Fruit fly (Drosophila melanogaster) whole organism, embryonic: ENCODE results near the gene CG13049.

Experiments
- Abd-B ChIP-seq: fragments of 200-800 bp; sonication (Bioruptor generic); optimal IDR thresholded peaks from 2 replicates; lab custom pipeline; 2018; ENCODE audit warnings: missing biosample characterization, mild to moderate bottlenecking, missing genetic modification characterization, moderate library complexity
- Awh ChIP-seq: fragments of 200-800 bp; sonication (Bioruptor generic); IDR thresholded peaks from 2 replicates; pipeline ENCODE4, ENCODE4 v1.3.6; 2022; ENCODE audit warnings: missing biosample characterization, missing genetic modification characterization
- Blimp-1 ChIP-seq: fragments of 200-800 bp; sonication (Bioruptor generic); optimal IDR thresholded peaks from 3 replicates; lab custom pipeline; 2018; ENCODE audit warnings: missing biosample characterization, missing genetic modification characterization, mild to moderate bottlenecking, moderate library complexity, missing genetic modification reagents
- CG10979 ChIP-seq: fragments of 200-800 bp; sonication (Bioruptor generic); optimal IDR thresholded peaks from 2 replicates; lab custom pipeline; 2018; ENCODE audit warnings: missing biosample characterization, mild to moderate bottlenecking, missing genetic modification characterization, moderate library complexity
- CG12299 ChIP-seq: fragments of 200-800 bp; sonication (Bioruptor generic); optimal IDR thresholded peaks from 2 replicates; lab custom pipeline; 2018; ENCODE audit warnings: missing biosample characterization, mild to moderate bottlenecking, missing genetic modification characterization
- CG13424 ChIP-seq: fragments of 200-800 bp; sonication (Bioruptor generic); optimal IDR thresholded peaks from 2 replicates; lab custom pipeline; 2019; ENCODE audit warnings: missing biosample characterization, mild to moderate bottlenecking, missing genetic modification characterization, moderate library complexity
- CG13624 ChIP-seq: fragments of 200-800 bp; sonication (Bioruptor generic); optimal IDR thresholded peaks from 2 replicates; lab custom pipeline; 2016; ENCODE audit warnings: missing biosample characterization, missing genetic modification characterization
- CG14710 ChIP-seq: fragments of 200-800 bp; sonication (Bioruptor generic); optimal IDR thresholded peaks from 3 replicates; lab custom pipeline; 2019; ENCODE audit warnings: missing biosample characterization, mild to moderate bottlenecking, missing genetic modification characterization, moderate library complexity
- CG15514 ChIP-seq: fragments of 200-800 bp; sonication (Bioruptor generic); optimal IDR thresholded peaks from 3 replicates; lab custom pipeline; 2017; ENCODE audit warnings: missing biosample characterization, missing genetic modification characterization, mild to moderate bottlenecking, moderate library complexity, missing genetic modification reagents
- CG16815 ChIP-seq: fragments of 200-800 bp; sonication (Bioruptor generic); optimal IDR thresholded peaks from 3 replicates; lab custom pipeline; 2017; ENCODE audit warnings: missing biosample characterization, mild to moderate bottlenecking, missing genetic modification characterization
- CG17359 ChIP-seq: fragments of 200-800 bp; sonication (Bioruptor generic); optimal IDR thresholded peaks from 3 replicates; lab custom pipeline; 2018; ENCODE audit warnings: missing biosample characterization, mild to moderate bottlenecking, missing genetic modification characterization, moderate library complexity
- CG3281 ChIP-seq: fragments of 200-800 bp; sonication (Bioruptor generic); optimal IDR thresholded peaks from 3 replicates; lab custom pipeline; 2017; ENCODE audit warnings: missing biosample characterization, mild to moderate bottlenecking, missing genetic modification characterization
- CG42726 ChIP-seq: fragments of 200-800 bp; sonication (Bioruptor generic); IDR thresholded peaks from 2 replicates; pipeline ENCODE4 v1.3.6; 2022; ENCODE audit warnings: missing biosample characterization, missing genetic modification characterization; ENCODE audit not compliant: partially characterized antibody
- CG7786 ChIP-seq: fragments of 200-800 bp; sonication (Bioruptor generic); optimal IDR thresholded peaks from 2 replicates; lab custom pipeline; 2016; ENCODE audit warnings: missing biosample characterization, missing genetic modification characterization
- Deaf1 ChIP-seq: fragments of 200-800 bp; optimal IDR thresholded peaks from 3 replicates; lab custom pipeline; 2019; ENCODE audit warnings: missing biosample characterization, mild to moderate bottlenecking, missing genetic modification characterization, moderate library complexity
- Dek ChIP-seq: fragments of 200-800 bp; sonication (Bioruptor generic); optimal IDR thresholded peaks from 3 replicates; lab custom pipeline; 2019; ENCODE audit warnings: missing biosample characterization, mild to moderate bottlenecking, missing genetic modification characterization, moderate library complexity
- Dp ChIP-seq: fragments of 200-800 bp; sonication (Bioruptor generic); optimal IDR thresholded peaks from 2 replicates; lab custom pipeline; 2018; ENCODE audit warnings: missing biosample characterization, mild to moderate bottlenecking, missing genetic modification characterization, moderate library complexity
- Fer2 ChIP-seq: fragments of 200-800 bp; sonication (Bioruptor generic); optimal IDR thresholded peaks from 2 replicates; lab custom pipeline; 2018; ENCODE audit warnings: missing biosample characterization, mild to moderate bottlenecking, missing genetic modification characterization, moderate library complexity
- HmgZ ChIP-seq: fragments of 200-800 bp; sonication (Bioruptor generic); optimal IDR thresholded peaks from 2 replicates; lab custom pipeline; 2018; ENCODE audit warnings: missing biosample characterization, mild to moderate bottlenecking, missing genetic modification characterization
- Hsf ChIP-seq: fragments of 200-800 bp; sonication (Bioruptor generic); optimal IDR thresholded peaks from 3 replicates; lab custom pipeline; 2016; ENCODE audit warnings: missing biosample characterization, missing genetic modification characterization
- Lhr ChIP-seq: fragments of 200-800 bp; sonication (Bioruptor generic); optimal IDR thresholded peaks from 3 replicates; lab custom pipeline; 2017; ENCODE audit warnings: mild to moderate bottlenecking, missing biosample characterization, missing genetic modification reagents, missing genetic modification characterization
- MESR4 ChIP-seq: fragments of 200-800 bp; sonication (Bioruptor generic); optimal IDR thresholded peaks from 2 replicates; lab custom pipeline; 2018; ENCODE audit warnings: missing biosample characterization, mild to moderate bottlenecking, missing genetic modification characterization, moderate library complexity
- Med ChIP-seq: fragments of 200-800 bp; sonication (Bioruptor generic); peaks from one replicate; lab custom pipeline; 2016; ENCODE audit warnings: missing biosample characterization, missing genetic modification characterization, mild to moderate bottlenecking, inconsistent platforms, moderate library complexity
- Myb ChIP-seq: fragments of 200-800 bp; sonication (Bioruptor generic); optimal IDR thresholded peaks from 2 replicates; lab custom pipeline; 2016; ENCODE audit warnings: missing biosample characterization, missing genetic modification characterization
- NfI ChIP-seq: fragments of 200-800 bp; sonication (Bioruptor generic); optimal IDR thresholded peaks from 3 replicates; lab custom pipeline; 2018; ENCODE audit warnings: missing biosample characterization, mild to moderate bottlenecking, missing genetic modification characterization, moderate library complexity
- Opbp ChIP-seq: fragments of 200-800 bp; sonication (Bioruptor generic); IDR thresholded peaks from 3 replicates; pipeline ENCODE4 v1.3.6; 2022; ENCODE audit warnings: missing biosample characterization, missing genetic modification characterization; ENCODE audit not compliant: partially characterized antibody
- Pdp1 ChIP-seq, 2 experiments: fragments of 200-800 bp; sonication (Bioruptor generic); optimal IDR thresholded peaks; 3 replicates each; lab custom pipeline; 2016; ENCODE audit warnings: missing biosample characterization in 2 of 2, missing genetic modification characterization in 2 of 2, mild to moderate bottlenecking in 1 of 2, moderate library complexity in 1 of 2
- Scr ChIP-seq: fragments of 200-800 bp; sonication (Bioruptor generic); IDR thresholded peaks from 2 replicates; pipeline ENCODE4 v1.3.6; 2022; ENCODE audit warnings: missing biosample characterization, missing genetic modification characterization; ENCODE audit not compliant: partially characterized antibody
- Ssrp ChIP-seq: fragments of 200-800 bp; sonication (Bioruptor generic); optimal IDR thresholded peaks from 2 replicates; lab custom pipeline; 2018; ENCODE audit warnings: missing biosample characterization, mild to moderate bottlenecking, missing genetic modification characterization, moderate library complexity
- TFAM ChIP-seq: fragments of 200-800 bp; sonication (Bioruptor generic); optimal IDR thresholded peaks from 2 replicates; lab custom pipeline; 2017; ENCODE audit warnings: missing biosample characterization, missing genetic modification characterization, inconsistent platforms
- bbx ChIP-seq: fragments of 200-800 bp; sonication (Bioruptor generic); IDR thresholded peaks from 2 replicates; pipeline ENCODE4 v1.3.6; 2022; ENCODE audit warnings: missing biosample characterization, missing genetic modification characterization; ENCODE audit not compliant: partially characterized antibody
- bcd ChIP-seq: fragments of 200-800 bp; sonication (Bioruptor generic); optimal IDR thresholded peaks from 2 replicates; lab custom pipeline; 2017; ENCODE audit warnings: missing biosample characterization, mild to moderate bottlenecking, missing genetic modification characterization
- chif ChIP-seq, 2 experiments: fragments of 200-800 bp; sonication (Bioruptor generic); optimal IDR thresholded peaks; 3 replicates each; lab custom pipeline; 2016; ENCODE audit warnings: missing biosample characterization in 2 of 2, missing genetic modification characterization in 2 of 2
- fd96Cb ChIP-seq: fragments of 200-800 bp; sonication (Bioruptor generic); optimal IDR thresholded peaks from 2 replicates; lab custom pipeline; 2018; ENCODE audit warnings: missing biosample characterization, mild to moderate bottlenecking, missing genetic modification characterization, moderate library complexity
- gro ChIP-seq: fragments of 200-800 bp; sonication (Bioruptor generic); optimal IDR thresholded peaks from 2 replicates; lab custom pipeline; 2016; ENCODE audit warnings: missing biosample characterization, missing genetic modification characterization
- ken ChIP-seq: fragments of 200-800 bp; sonication (Bioruptor generic); IDR thresholded peaks from 3 replicates; pipeline ENCODE4 v1.3.6; 2022; ENCODE audit warnings: missing biosample characterization, missing genetic modification characterization
- lov ChIP-seq, 2 experiments: fragments of 200-800 bp in 1 of 2; fragments of >200 bp in 1 of 2; sonication (Bioruptor generic) in 1 of 2; IDR thresholded peaks in 1 of 2; optimal IDR thresholded peaks in 1 of 2; 2 replicates in 1 of 2; 3 replicates in 1 of 2; pipeline versions ENCODE4 v1.3.6 to Lab custom; 2017 to 2022; ENCODE audit warnings: missing biosample characterization in 1 of 2, missing genetic modification characterization in 1 of 2
- nerfin-2 ChIP-seq: fragments of 200-800 bp; sonication (Bioruptor generic); IDR thresholded peaks from 2 replicates; pipeline ENCODE4 v1.3.6; 2022; ENCODE audit warnings: missing biosample characterization, missing genetic modification characterization; ENCODE audit not compliant: partially characterized antibody
- odd ChIP-seq: fragments of 200-800 bp; sonication (Bioruptor generic); optimal IDR thresholded peaks from 2 replicates; lab custom pipeline; 2017; ENCODE audit warnings: missing biosample characterization, mild to moderate bottlenecking, missing genetic modification characterization
- otp ChIP-seq: fragments of 200-800 bp; sonication (Bioruptor generic); IDR thresholded peaks from 3 replicates; pipeline ENCODE4, ENCODE4 v1.3.6; 2022; ENCODE audit warnings: missing biosample characterization, missing genetic modification characterization
- pho ChIP-seq: fragments of 200-800 bp; sonication (Bioruptor generic); optimal IDR thresholded peaks from 2 replicates; lab custom pipeline; 2016; ENCODE audit warnings: missing biosample characterization, missing genetic modification characterization
- row ChIP-seq: fragments of 200-800 bp; sonication (Bioruptor generic); IDR thresholded peaks from 3 replicates; pipeline ENCODE4 v1.3.6; 2022; ENCODE audit warnings: missing biosample characterization, missing genetic modification characterization
- sens ChIP-seq: fragments of 200-800 bp; sonication (Bioruptor generic); peaks from one replicate; lab custom pipeline; 2016; ENCODE audit warnings: missing biosample characterization, missing genetic modification characterization
- stc ChIP-seq: fragments of 200-800 bp; sonication (Bioruptor generic); IDR thresholded peaks from 2 replicates; pipeline ENCODE4 v1.3.6; 2022; ENCODE audit warnings: missing biosample characterization, missing genetic modification characterization
- sug ChIP-seq: fragments of 200-800 bp; optimal IDR thresholded peaks from 2 replicates; lab custom pipeline; 2019; ENCODE audit warnings: missing biosample characterization, mild to moderate bottlenecking, missing genetic modification characterization, moderate library complexity
- zen ChIP-seq: fragments of 200-800 bp; sonication (Bioruptor generic); optimal IDR thresholded peaks from 3 replicates; lab custom pipeline; 2018; ENCODE audit warnings: missing biosample characterization, mild to moderate bottlenecking, missing genetic modification characterization, moderate library complexity

Gene CG13049

dm6 chr3L:16232924-16233323 is 48.8 kb downstream of the CG13049 start, which contains the start of gene Hsc20 (continued):
- TF ChIP-seq Abd-B (GFP tag; lab: Kevin White, UChicago), result no peak
- TF ChIP-seq fd96Cb (tag; lab: Kevin White, UChicago), result no peak
- TF ChIP-seq CG7786 (GFP tag; lab: Kevin White, UChicago), result no peak
- TF ChIP-seq otp (GFP tag; lab: Robert Waterston, UW), result no peak

- TF ChIP-seq CG12299 (tag; lab: Kevin White, UChicago) (no peak), TFAM (GFP tag; lab: Kevin White, UChicago) (no peak), Lhr (GFP tag; lab: Kevin White, UChicago) (peak; percentile 18), NfI (GFP tag; lab: Kevin White, UChicago) (peak; percentile 35), bcd (GFP tag; lab: Kevin White, UChicago) (peak; percentile 59), nerfin-2 (GFP tag; lab: Robert Waterston, UW) (no peak), CG17359 (tag; lab: Kevin White, UChicago) (peak; percentile 45), Blimp-1 (GFP tag; lab: Kevin White, UChicago) (no peak), row (GFP tag; lab: Robert Waterston, UW) (peak; percentile 28; the same call in 1 of the 3 replicates), lov (optimal IDR thresholded peaks at IDR 0.05; lab: Kevin White, UChicago) (no peak), lov (GFP tag; IDR thresholded peaks at IDR 0.05; lab: Robert Waterston, UW) (no peak), CG13624 (GFP tag; lab: Kevin White, UChicago) (peak; percentile 10), Pdp1 (GFP tag; optimal IDR thresholded peaks at IDR 0.05; lab: Kevin White, UChicago) (peak in 1 of 2 experiments; percentile 56), odd (GFP tag; lab: Kevin White, UChicago) (no peak), Deaf1 (tag; lab: Kevin White, UChicago) (peak; percentile 58), pho (GFP tag; lab: Kevin White, UChicago) (no peak), Dp (peak; percentile 38), Opbp (peak; percentile 50; the same call in 1 of the 3 replicates), bbx (GFP tag; lab: Robert Waterston, UW) (0 out of 2 replicates have a peak, but pooled peaks have one; percentile 28), Scr (GFP tag; lab: Robert Waterston, UW) (peak; percentile 46), Dek (tag; lab: Kevin White, UChicago) (no peak), MESR4 (GFP tag; lab: Kevin White, UChicago) (peak; percentile 92), ken (no peak), Hsf (GFP tag; lab: Kevin White, UChicago) (peak; percentile 24), CG16815 (no peak), CG3281 (GFP tag; lab: Kevin White, UChicago) (peak; percentile 72), CG10979 (tag; lab: Kevin White, UChicago) (peak; percentile 3), gro (GFP tag; lab: Kevin White, UChicago) (peak; percentile 52), CG42726 (GFP tag; lab: Robert Waterston, UW) (peak; percentile 66; the same call in 1 of the 2 replicates), HmgZ (tag; lab: Kevin White, UChicago) (peak; percentile 77), CG14710 (tag; lab: Kevin White, UChicago) (peak; percentile 83), sug (tag; lab: Kevin White, UChicago) (peak; percentile 27), chif (GFP tag; optimal IDR thresholded peaks at IDR 0.05; lab: Kevin White, UChicago) (peak in 1 of 2 experiments; percentile 13), Fer2 (tag; lab: Kevin White, UChicago) (no peak), CG13424 (tag; lab: Kevin White, UChicago) (peak; percentile 12), stc (GFP tag; lab: Robert Waterston, UW) (no peak), Ssrp (tag; lab: Kevin White, UChicago) (no peak), Awh (no peak), Med (GFP tag; lab: Kevin White, UChicago) (peak; percentile 89), zen (tag; lab: Kevin White, UChicago) (peak; percentile 36), sens (peak; percentile 84), Myb (GFP tag; lab: Kevin White, UChicago) (peak; percentile 33), CG15514 (GFP tag; lab: Kevin White, UChicago) (peak; percentile 53)
Measured at dm6 chr3L:16231857-16232256, 49.9 kb downstream of the CG13049 start, which contains the start of the genes PDCD-5 and MED10. PDCD-5 (minus strand) TSS chr3L:16232038. MED10 (plus strand) TSS chr3L:16232084.
